Worm (Caenorhabditis elegans): ENCODE data around the gene T03D8.6.

The T03D8.6 gene

ce11 chrV:20778257-20778697, 41.9 kb downstream of the T03D8.6 start (continued):
- TF ChIP-seq elt-3 (tag; optimal IDR thresholded peaks at IDR 0.05) (peak in 4 of 6 experiments; percentile 48 to 92 (median 86)), nhr-47 (tag; optimal IDR thresholded peaks at IDR 0.05) (peak; percentile 99), rnt-1 (tag; optimal IDR thresholded peaks at IDR 0.05) (peak; percentile 94), alr-1 (tag; optimal IDR thresholded peaks at IDR 0.05; ENCODE audit: borderline replicate concordance) (no peak), egl-13 (tag; optimal IDR thresholded peaks at IDR 0.05) (peak; percentile 98), nhr-77 (tag; optimal IDR thresholded peaks at IDR 0.05) (peak; percentile 97), nhr-90 (tag; optimal IDR thresholded peaks at IDR 0.05; ENCODE audit: poor library complexity) (peak; percentile 97), nhr-19 (GFP tag; conservative IDR thresholded peaks at IDR 0.05) (peak; percentile 100), C16A3.4 (tag; optimal IDR thresholded peaks at IDR 0.05) (peak; percentile 97), hpl-2 (GFP tag; optimal IDR thresholded peaks at IDR 0.05) (peak; percentile 92), C04F5.9 (tag; optimal IDR thresholded peaks at IDR 0.05) (peak; percentile 89), ama-1 (optimal IDR thresholded peaks at IDR 0.05) (peak; percentile 75), grh-1 (GFP tag; IDR thresholded peaks at IDR 0.05) (peak; percentile 93), swsn-7 (tag; optimal IDR thresholded peaks at IDR 0.05) (peak; percentile 100), nhr-237 (tag; optimal IDR thresholded peaks at IDR 0.05) (peak; percentile 94), sox-4 (tag; optimal IDR thresholded peaks at IDR 0.05) (peak; percentile 94), isw-1 (GFP tag; IDR thresholded peaks at IDR 0.05) (peak; percentile 93), tlp-1 (tag; optimal IDR thresholded peaks at IDR 0.05) (no peak), unc-98 (GFP tag; IDR thresholded peaks at IDR 0.05) (peak; percentile 64; the same call in 1 of the 2 replicates), ceh-8 (GFP tag; optimal IDR thresholded peaks at IDR 0.05) (peak; percentile 96), egl-27 (tag; optimal IDR thresholded peaks at IDR 0.05) (peak; percentile 41 to 98), ceh-88 (GFP tag; IDR thresholded peaks at IDR 0.05) (peak; percentile 95), efl-1 (optimal IDR thresholded peaks at IDR 0.05) (peak; percentile 88 to 96), efl-1 (GFP tag; optimal IDR thresholded peaks at IDR 0.05 in 1 of 2) (peak; percentile 61 to 96), irx-1 (tag; optimal IDR thresholded peaks at IDR 0.05) (peak; percentile 94), unc-130 (tag; optimal IDR thresholded peaks at IDR 0.05) (peak; percentile 98), unc-62 (GFP tag; optimal IDR thresholded peaks at IDR 0.05) (no peak), elt-2 (tag; optimal IDR thresholded peaks at IDR 0.05) (peak; percentile 85), xbp-1 (tag; optimal IDR thresholded peaks at IDR 0.05) (peak; percentile 99), lir-3 (tag; optimal IDR thresholded peaks at IDR 0.05; ENCODE audit: poor library complexity) (peak; percentile 90), lsy-2 (tag; optimal IDR thresholded peaks at IDR 0.05) (peak; percentile 94 to 95), aly-2 (tag; optimal IDR thresholded peaks at IDR 0.05) (peak; percentile 67), mab-9 (GFP tag; IDR thresholded peaks at IDR 0.05) (peak; percentile 95), nhr-76 (tag; optimal IDR thresholded peaks at IDR 0.05) (no peak), nhr-85 (tag) (peak; percentile 99), lin-39 (tag; optimal IDR thresholded peaks at IDR 0.05) (peak; percentile 91), dpl-1 (GFP tag; optimal IDR thresholded peaks at IDR 0.05) (peak; percentile 70 to 75 (median 71)), ces-1 (GFP tag; optimal IDR thresholded peaks at IDR 0.05) (peak; percentile 66), lin-15B (tag; optimal IDR thresholded peaks at IDR 0.05) (peak; percentile 40), dsc-1 (tag; optimal IDR thresholded peaks at IDR 0.05) (peak; percentile 99), hlh-17 (GFP tag; optimal IDR thresholded peaks at IDR 0.05; ENCODE audit: borderline replicate concordance) (no peak), pax-3 (tag; optimal IDR thresholded peaks at IDR 0.05) (peak; percentile 98), zag-1 (tag; optimal IDR thresholded peaks at IDR 0.05) (peak; percentile 78), mdl-1 (tag; optimal IDR thresholded peaks at IDR 0.05) (peak; percentile 99 to 100), pag-3 (tag; optimal IDR thresholded peaks at IDR 0.05; ENCODE audit: borderline replicate concordance, insufficient read depth) (no peak), fos-1 (tag; optimal IDR thresholded peaks at IDR 0.05) (peak; percentile 95), hlh-4 (tag; optimal IDR thresholded peaks at IDR 0.05) (no peak), fkh-4 (tag; optimal IDR thresholded peaks at IDR 0.05; ENCODE audit: borderline replicate concordance) (peak; percentile 83), aha-1 (tag; optimal IDR thresholded peaks at IDR 0.05) (peak; percentile 77), mef-2 (tag; optimal IDR thresholded peaks at IDR 0.05) (peak; percentile 94), ceh-82 (tag; optimal IDR thresholded peaks at IDR 0.05) (peak; percentile 90 to 95 (median 92)), zip-4 (GFP tag; optimal IDR thresholded peaks at IDR 0.05) (peak; percentile 91)
